Fruit fly (Drosophila melanogaster) whole organism, embryonic: ENCODE results near the gene Muc30E.

Experiments
- CG1024 ChIP-seq: fragments of 200-800 bp; sonication (Bioruptor generic); IDR thresholded peaks from 2 replicates; pipeline ENCODE4 v1.3.6; 2022; ENCODE audit warnings: missing biosample characterization, missing genetic modification characterization
- CG10543 ChIP-seq: fragments of 200-800 bp; sonication (Bioruptor generic); optimal IDR thresholded peaks from 3 replicates; lab custom pipeline; 2017; ENCODE audit warnings: missing biosample characterization, mild to moderate bottlenecking, missing genetic modification characterization, moderate library complexity
- CG12071 ChIP-seq: fragments of 200-800 bp; sonication (Bioruptor generic); optimal IDR thresholded peaks from 3 replicates; lab custom pipeline; 2018; ENCODE audit warnings: missing biosample characterization, mild to moderate bottlenecking, missing genetic modification characterization
- CG12155 ChIP-seq: fragments of 200-800 bp; sonication (Bioruptor generic); optimal IDR thresholded peaks from 3 replicates; lab custom pipeline; 2016; ENCODE audit warnings: missing biosample characterization, missing genetic modification characterization
- CG12769 ChIP-seq: fragments of 200-800 bp; sonication (Bioruptor generic); optimal IDR thresholded peaks from 2 replicates; lab custom pipeline; 2019; ENCODE audit warnings: missing biosample characterization, mild to moderate bottlenecking, missing genetic modification characterization, moderate library complexity
- CG13123 ChIP-seq: fragments of 200-800 bp; sonication (Bioruptor generic); optimal IDR thresholded peaks from 2 replicates; lab custom pipeline; 2016; ENCODE audit warnings: missing biosample characterization, missing genetic modification characterization
- CG14965 ChIP-seq: fragments of 200-800 bp; sonication (Bioruptor generic); optimal IDR thresholded peaks from 2 replicates; lab custom pipeline; 2016; ENCODE audit warnings: missing biosample characterization, missing genetic modification characterization, borderline replicate concordance
- CG15073 ChIP-seq: fragments of 200-800 bp; sonication (Bioruptor generic); optimal IDR thresholded peaks from 2 replicates; lab custom pipeline; 2016; ENCODE audit warnings: missing biosample characterization, missing genetic modification characterization
- CG16813 ChIP-seq: fragments of 200-800 bp; sonication (Bioruptor generic); IDR thresholded peaks from 3 replicates; pipeline ENCODE4 v1.3.6; 2022; ENCODE audit warnings: missing biosample characterization, missing genetic modification characterization; ENCODE audit not compliant: partially characterized antibody
- CG16815 ChIP-seq: fragments of 200-800 bp; sonication (Bioruptor generic); optimal IDR thresholded peaks from 3 replicates; lab custom pipeline; 2017; ENCODE audit warnings: missing biosample characterization, mild to moderate bottlenecking, missing genetic modification characterization
- CG17186 ChIP-seq: fragments of 200-800 bp; sonication (Bioruptor generic); optimal IDR thresholded peaks from 3 replicates; lab custom pipeline; 2017; ENCODE audit warnings: missing biosample characterization, missing genetic modification reagents, missing genetic modification characterization
- CG17802 ChIP-seq: fragments of 200-800 bp; sonication (Bioruptor generic); optimal IDR thresholded peaks from 2 replicates; lab custom pipeline; 2018; ENCODE audit warnings: missing biosample characterization, mild to moderate bottlenecking, missing genetic modification characterization, moderate library complexity
- CG18011 ChIP-seq: fragments of 200-800 bp; sonication (Bioruptor generic); optimal IDR thresholded peaks from 2 replicates; lab custom pipeline; 2017; ENCODE audit warnings: missing biosample characterization, missing genetic modification characterization, mild to moderate bottlenecking, moderate library complexity, missing genotype
- CG18476 ChIP-seq: fragments of 200-800 bp; sonication (Bioruptor generic); optimal IDR thresholded peaks from 2 replicates; lab custom pipeline; 2016; ENCODE audit warnings: missing biosample characterization, mild to moderate bottlenecking, missing genetic modification characterization
- CG4282 ChIP-seq: fragments of 200-800 bp; sonication (Bioruptor generic); optimal IDR thresholded peaks from 2 replicates; lab custom pipeline; 2016; ENCODE audit warnings: missing biosample characterization, missing genetic modification characterization
- CG43689 ChIP-seq: fragments of 200-800 bp; sonication (Bioruptor generic); IDR thresholded peaks from 2 replicates; pipeline ENCODE4 v1.3.6; 2022; ENCODE audit warnings: missing biosample characterization, missing genetic modification characterization
- CG4424 ChIP-seq: fragments of 200-800 bp; sonication (Bioruptor generic); optimal IDR thresholded peaks from 3 replicates; lab custom pipeline; 2016; ENCODE audit warnings: missing biosample characterization, missing genetic modification characterization
- CG6765 ChIP-seq: fragments of 200-800 bp; sonication (Bioruptor generic); optimal IDR thresholded peaks from 3 replicates; lab custom pipeline; 2017; ENCODE audit warnings: missing biosample characterization, mild to moderate bottlenecking, missing genetic modification characterization
- CG6813 ChIP-seq: fragments of 200-800 bp; sonication (Bioruptor generic); optimal IDR thresholded peaks from 2 replicates; lab custom pipeline; 2017; ENCODE audit warnings: missing biosample characterization, missing genetic modification characterization, mild to moderate bottlenecking, moderate library complexity, missing genetic modification reagents
- CG9932 ChIP-seq: fragments of 200-800 bp; sonication (Bioruptor generic); IDR thresholded peaks from 2 replicates; pipeline ENCODE4 v1.3.6; 2022; ENCODE audit warnings: missing biosample characterization, missing genetic modification characterization
- CoRest ChIP-seq: fragments of 200-800 bp; sonication (Bioruptor generic); optimal IDR thresholded peaks from 3 replicates; lab custom pipeline; 2018; ENCODE audit warnings: missing biosample characterization, mild to moderate bottlenecking, missing genetic modification characterization, moderate library complexity
- Dll ChIP-seq: fragments of 200-800 bp; sonication (Bioruptor generic); IDR thresholded peaks from 4 replicates; pipeline ENCODE4 v1.3.6; 2022; ENCODE audit warnings: missing biosample characterization, missing genetic modification characterization; ENCODE audit not compliant: partially characterized antibody
- E2f2 ChIP-seq: fragments of 200-800 bp; sonication (Bioruptor generic); IDR thresholded peaks from 2 replicates; pipeline ENCODE4 v1.3.6; 2022; ENCODE audit warnings: missing biosample characterization, missing genetic modification characterization
- Hmx ChIP-seq: fragments of 200-800 bp; sonication (Bioruptor generic); optimal IDR thresholded peaks from 2 replicates; lab custom pipeline; 2016; ENCODE audit warnings: missing biosample characterization, missing genetic modification characterization
- Hr51 ChIP-seq, 2 experiments: fragments of 200-800 bp; sonication (Bioruptor generic); optimal IDR thresholded peaks; 2 replicates in 1 of 2; 3 replicates in 1 of 2; lab custom pipeline; 2016 to 2018; ENCODE audit warnings: missing biosample characterization in 2 of 2, missing genetic modification characterization in 2 of 2, mild to moderate bottlenecking in 1 of 2, moderate library complexity in 1 of 2
- Jarid2 ChIP-seq: fragments of 200-800 bp; sonication (Bioruptor generic); optimal IDR thresholded peaks from 3 replicates; lab custom pipeline; 2017; ENCODE audit warnings: mild to moderate bottlenecking, missing biosample characterization, missing genetic modification reagents, missing genetic modification characterization
- NC2β ChIP-seq: fragments of 200-800 bp; sonication (Bioruptor generic); optimal IDR thresholded peaks from 2 replicates; lab custom pipeline; 2016; ENCODE audit warnings: missing biosample characterization, missing genetic modification characterization
- Nf-YB ChIP-seq: fragments of 200-800 bp; sonication (Bioruptor generic); optimal IDR thresholded peaks from 3 replicates; lab custom pipeline; 2019; ENCODE audit warnings: missing biosample characterization, mild to moderate bottlenecking, missing genetic modification characterization, moderate library complexity
- Nf-YC ChIP-seq: fragments of 200-800 bp; optimal IDR thresholded peaks from 3 replicates; lab custom pipeline; 2019; ENCODE audit warnings: missing biosample characterization, mild to moderate bottlenecking, missing genetic modification characterization, moderate library complexity
- Ptx1 ChIP-seq: fragments of 200-800 bp; sonication (Bioruptor generic); IDR thresholded peaks from 2 replicates; pipeline ENCODE4 v1.3.6; 2022; ENCODE audit warnings: missing biosample characterization, missing genetic modification characterization
- Scr ChIP-seq: fragments of 200-800 bp; sonication (Bioruptor generic); IDR thresholded peaks from 2 replicates; pipeline ENCODE4 v1.3.6; 2022; ENCODE audit warnings: missing biosample characterization, missing genetic modification characterization; ENCODE audit not compliant: partially characterized antibody
- Ssrp ChIP-seq: fragments of 200-800 bp; sonication (Bioruptor generic); optimal IDR thresholded peaks from 2 replicates; lab custom pipeline; 2018; ENCODE audit warnings: missing biosample characterization, mild to moderate bottlenecking, missing genetic modification characterization, moderate library complexity
- Vsx1 ChIP-seq: fragments of 200-800 bp; sonication (Bioruptor generic); optimal IDR thresholded peaks from 2 replicates; lab custom pipeline; 2017; ENCODE audit warnings: missing biosample characterization, mild to moderate bottlenecking, missing genetic modification characterization, missing genetic modification reagents
- btn ChIP-seq: fragments of 200-800 bp; sonication (Bioruptor generic); optimal IDR thresholded peaks from 2 replicates; lab custom pipeline; 2016; ENCODE audit warnings: missing biosample characterization, missing genetic modification characterization
- ci ChIP-seq: fragments of 200-800 bp; sonication (Bioruptor generic); IDR thresholded peaks from 3 replicates; pipeline ENCODE4 v1.3.6; 2022; ENCODE audit warnings: missing biosample characterization, missing genetic modification characterization
- cwo ChIP-seq: fragments of 200-800 bp; sonication (Bioruptor generic); optimal IDR thresholded peaks from 3 replicates; lab custom pipeline; 2017; ENCODE audit warnings: missing biosample characterization, missing genetic modification characterization, mild to moderate bottlenecking, moderate library complexity, missing genetic modification reagents
- dan ChIP-seq: fragments of 200-800 bp; sonication (Bioruptor generic); IDR thresholded peaks from 2 replicates; pipeline ENCODE4 v1.3.6; 2022; ENCODE audit warnings: missing biosample characterization, missing genetic modification characterization
- dpn ChIP-seq, 2 experiments: fragments of 200-800 bp; sonication (Bioruptor generic); optimal IDR thresholded peaks; 3 replicates each; lab custom pipeline; 2016; ENCODE audit warnings: missing biosample characterization in 2 of 2, missing genetic modification characterization in 2 of 2
- fd64A ChIP-seq: fragments of 200-800 bp; sonication (Bioruptor generic); optimal IDR thresholded peaks from 3 replicates; lab custom pipeline; 2018; ENCODE audit warnings: missing biosample characterization, mild to moderate bottlenecking, missing genetic modification characterization
- gem ChIP-seq: fragments of 200-800 bp; sonication (Bioruptor generic); optimal IDR thresholded peaks from 2 replicates; lab custom pipeline; 2019; ENCODE audit warnings: missing biosample characterization, mild to moderate bottlenecking, missing genetic modification characterization, moderate library complexity
- hb ChIP-seq: fragments of 200-800 bp; sonication (Bioruptor generic); IDR thresholded peaks from 3 replicates; pipeline ENCODE4 v1.3.6; 2022; ENCODE audit warnings: missing biosample characterization, missing genetic modification characterization; ENCODE audit not compliant: partially characterized antibody
- ind ChIP-seq: fragments of 200-800 bp; sonication (Bioruptor generic); optimal IDR thresholded peaks from 3 replicates; lab custom pipeline; 2016; ENCODE audit warnings: missing biosample characterization, missing genetic modification characterization
- kni ChIP-seq: fragments of 200-800 bp; sonication (Bioruptor generic); optimal IDR thresholded peaks from 3 replicates; lab custom pipeline; 2017; ENCODE audit warnings: mild to moderate bottlenecking, missing biosample characterization, missing genetic modification reagents, missing genetic modification characterization
- mld ChIP-seq: fragments of 200-800 bp; sonication (Bioruptor generic); IDR thresholded peaks from 3 replicates; pipeline ENCODE4 v1.3.6; 2022; ENCODE audit warnings: missing biosample characterization, missing genetic modification characterization; ENCODE audit not compliant: partially characterized antibody
- org-1 ChIP-seq: fragments of 200-800 bp; sonication (Bioruptor generic); optimal IDR thresholded peaks from 2 replicates; lab custom pipeline; 2017; ENCODE audit warnings: missing biosample characterization, missing genetic modification characterization
- pros ChIP-seq: fragments of 200-800 bp; sonication (Bioruptor generic); optimal IDR thresholded peaks from 3 replicates; lab custom pipeline; 2019; ENCODE audit warnings: missing biosample characterization, mild to moderate bottlenecking, missing genetic modification characterization, moderate library complexity
- unc-4 ChIP-seq: fragments of 200-800 bp; sonication (Bioruptor generic); IDR thresholded peaks from 2 replicates; pipeline ENCODE4 v1.3.6; 2022; ENCODE audit warnings: missing biosample characterization, missing genetic modification characterization; ENCODE audit not compliant: partially characterized antibody
- usp ChIP-seq: fragments of >200 bp; optimal IDR thresholded peaks from 2 replicates; lab custom pipeline; 2017; ENCODE audit warnings: missing biosample characterization, missing genetic modification characterization
- vvl ChIP-seq: fragments of 200-800 bp; sonication (Bioruptor generic); IDR thresholded peaks from 2 replicates; pipeline ENCODE4 v1.3.6; 2022; ENCODE audit warnings: missing biosample characterization, missing genetic modification characterization

The Muc30E gene

DNA sequence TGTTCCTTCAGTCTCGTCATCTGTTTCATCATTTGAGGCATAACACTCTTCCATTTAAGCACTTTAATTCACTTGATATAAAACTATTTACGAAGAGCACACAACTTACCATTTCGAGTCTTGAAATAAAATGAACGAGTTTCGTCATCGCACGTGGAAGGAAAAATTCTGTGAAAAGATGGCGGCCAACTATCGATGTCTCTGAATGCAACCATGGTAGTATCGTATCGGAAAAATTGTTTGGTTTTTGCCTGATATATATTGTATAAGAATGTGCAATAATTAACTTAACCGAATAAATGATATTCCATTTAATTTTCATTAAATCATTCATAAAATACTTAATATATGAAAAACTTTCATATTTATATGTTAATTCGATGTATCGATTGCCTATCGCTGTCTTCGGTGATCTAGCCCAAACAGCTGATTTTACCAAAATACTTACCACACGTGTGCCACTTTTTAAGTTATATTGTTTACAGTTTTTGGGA is 8.0 kb downstream of the Muc30E start, which contains the start of gene Bka (continued):
- TF ChIP-seq Ssrp = no peak
- peak in 1 of 2 experiments; percentile 52 for TF ChIP-seq Hr51 (GFP tag; optimal IDR thresholded peaks at IDR 0.05; lab: Kevin White, UChicago)
- TF ChIP-seq CoRest (tag; lab: Kevin White, UChicago) = peak; percentile 61
- TF ChIP-seq ind (GFP tag; lab: Kevin White, UChicago) = no peak
- no peak for TF ChIP-seq CG16815
- peak; percentile 57 for TF ChIP-seq CG6765
- no peak for TF ChIP-seq dan (GFP tag; lab: Robert Waterston, UW)
- peak; percentile 53 for TF ChIP-seq Jarid2 (GFP tag; lab: Kevin White, UChicago)
- peak; percentile 8 for TF ChIP-seq org-1 (GFP tag; lab: Kevin White, UChicago)
- TF ChIP-seq kni (GFP tag; lab: Kevin White, UChicago) = peak; percentile 51
- peak; percentile 54 for TF ChIP-seq cwo (GFP tag; lab: Kevin White, UChicago)
- peak; percentile 55 for TF ChIP-seq NC2β (GFP tag; lab: Kevin White, UChicago)
- peak; percentile 1 for TF ChIP-seq CG13123 (GFP tag; lab: Kevin White, UChicago)
- peak; percentile 99 for TF ChIP-seq CG16813 (GFP tag; lab: Robert Waterston, UW)
- TF ChIP-seq CG18011 (GFP tag; lab: Kevin White, UChicago) = peak; percentile 22
- peak; percentile 72 for TF ChIP-seq Vsx1
- TF ChIP-seq Scr (GFP tag; lab: Robert Waterston, UW) = peak; percentile 99
- TF ChIP-seq CG4424 (GFP tag; lab: Kevin White, UChicago) = peak; percentile 31
- peak; percentile 6 for TF ChIP-seq pros
- no peak for TF ChIP-seq Hmx (GFP tag; lab: Kevin White, UChicago)
- TF ChIP-seq gem = peak; percentile 49
- TF ChIP-seq unc-4 (GFP tag; lab: Robert Waterston, UW) = peak; percentile 99
- TF ChIP-seq CG1024 = no peak
- TF ChIP-seq CG18476 (GFP tag; lab: Kevin White, UChicago) = peak; percentile 20
- TF ChIP-seq CG17802 (tag; lab: Kevin White, UChicago) = no peak
- peak; percentile 67 for TF ChIP-seq CG17186 (GFP tag; lab: Kevin White, UChicago)
- TF ChIP-seq Nf-YC (tag; lab: Kevin White, UChicago) = peak; percentile 63
- TF ChIP-seq E2f2 (GFP tag; lab: Robert Waterston, UW) = peak; percentile 79
- peak in 1 of 2 experiments; percentile 23 for TF ChIP-seq dpn (GFP tag; optimal IDR thresholded peaks at IDR 0.05; lab: Kevin White, UChicago)
- no peak for TF ChIP-seq usp
- TF ChIP-seq CG43689 (GFP tag; lab: Robert Waterston, UW) = no peak
- TF ChIP-seq vvl (GFP tag; lab: Robert Waterston, UW) = peak; percentile 85
- peak; percentile 49 for TF ChIP-seq CG12155 (GFP tag; lab: Kevin White, UChicago)
- peak; percentile 95 for TF ChIP-seq hb (GFP tag; lab: Robert Waterston, UW)
- TF ChIP-seq ci (GFP tag; lab: Robert Waterston, UW) = peak; percentile 76
- no peak for TF ChIP-seq CG15073 (GFP tag; lab: Kevin White, UChicago)
- TF ChIP-seq CG4282 (GFP tag; lab: Kevin White, UChicago) = no peak
- no peak for TF ChIP-seq CG14965 (GFP tag; lab: Kevin White, UChicago)
- TF ChIP-seq CG10543 (GFP tag; lab: Kevin White, UChicago) = peak; percentile 77
- peak; percentile 100 for TF ChIP-seq Dll
- no peak for TF ChIP-seq CG6813 (GFP tag; lab: Kevin White, UChicago)
- TF ChIP-seq fd64A (GFP tag; lab: Kevin White, UChicago) = peak; percentile 18
- peak; percentile 94 for TF ChIP-seq mld (GFP tag; lab: Robert Waterston, UW)
- no peak for TF ChIP-seq CG9932 (GFP tag; lab: Robert Waterston, UW)
- no peak for TF ChIP-seq Ptx1
- TF ChIP-seq CG12769 = peak; percentile 55
- TF ChIP-seq CG12071 (GFP tag; lab: Kevin White, UChicago) = no peak
- no peak for TF ChIP-seq btn
- TF ChIP-seq Nf-YB (GFP tag; lab: Kevin White, UChicago) = peak; percentile 66
